Worm (Caenorhabditis elegans) whole organism, L4/young adult: ENCODE results near the gene T13H5.1.

Experiments
- W03F9.2 ChIP-seq: fragments of 150-350 bp; optimal IDR thresholded peaks from 2 replicates; lab custom pipeline; 2014; ENCODE audit warnings: missing biosample characterization, missing genetic modification characterization
- dao-5 ChIP-seq: sonication (generic microtip); optimal IDR thresholded peaks from 2 replicates; lab custom pipeline; 2016; ENCODE audit warnings: missing genotype, missing genetic modification characterization, moderate library complexity, missing compliant biosample characterization
- him-1 ChIP-seq: sonication (generic microtip); optimal IDR thresholded peaks from 2 replicates; lab custom pipeline; 2016; ENCODE audit warnings: missing genotype, missing genetic modification reagents, missing genetic modification characterization, missing compliant biosample characterization

- no peak for TF ChIP-seq W03F9.2 (tag; lab: Kevin White, UChicago)
- TF ChIP-seq dao-5 (tag; lab: Kevin White, UChicago) = no peak
- TF ChIP-seq him-1 (tag; lab: Kevin White, UChicago) = no peak
Measured at ce11 chrII:8508956-8509355, at the start of gene T13H5.1.
